Fruit fly (Drosophila melanogaster) whole organism, prepupa: ENCODE measurements around the gene CG2924.

Experiments used
- Blimp-1 ChIP-seq: fragments of 200-800 bp; sonication (Bioruptor generic); optimal IDR thresholded peaks from 3 replicates; lab custom pipeline; 2017; ENCODE audit warnings: missing biosample characterization, missing genetic modification characterization, mild to moderate bottlenecking, moderate library complexity, missing genetic modification reagents
- CG10669 ChIP-seq: fragments of 200-800 bp; sonication (Bioruptor generic); optimal IDR thresholded peaks from 3 replicates; lab custom pipeline; 2018; ENCODE audit warnings: missing biosample characterization, mild to moderate bottlenecking, missing genetic modification characterization, moderate library complexity
- CG11294 ChIP-seq: fragments of 200-800 bp; sonication (Bioruptor generic); IDR thresholded peaks from 2 replicates; pipeline ENCODE4 v1.3.6; 2022; ENCODE audit warnings: missing biosample characterization, missing genetic modification characterization
- CG11762 ChIP-seq: fragments of 200-800 bp; sonication (Bioruptor generic); optimal IDR thresholded peaks from 3 replicates; lab custom pipeline; 2016; ENCODE audit warnings: missing biosample characterization, missing genetic modification characterization; ENCODE audit not compliant: insufficient read depth
- CG11902 ChIP-seq: fragments of 200-800 bp; sonication (Bioruptor generic); optimal IDR thresholded peaks from 3 replicates; lab custom pipeline; 2016; ENCODE audit warnings: missing biosample characterization, missing genetic modification characterization
- CG15336 ChIP-seq: fragments of 200-800 bp; sonication (Bioruptor generic); IDR thresholded peaks from 2 replicates; pipeline ENCODE4 v1.3.6; 2022; ENCODE audit warnings: missing biosample characterization, missing genetic modification characterization
- CG1621 ChIP-seq: fragments of 200-800 bp; sonication (Bioruptor generic); optimal IDR thresholded peaks from 3 replicates; lab custom pipeline; 2018; ENCODE audit warnings: missing biosample characterization, mild to moderate bottlenecking, missing genetic modification characterization
- CG16779 ChIP-seq: fragments of 200-800 bp; sonication (Bioruptor generic); optimal IDR thresholded peaks from 3 replicates; lab custom pipeline; 2017; ENCODE audit warnings: missing biosample characterization, mild to moderate bottlenecking, missing genetic modification characterization
- CG32006 ChIP-seq: fragments of 200-800 bp; sonication (Bioruptor generic); optimal IDR thresholded peaks from 3 replicates; lab custom pipeline; 2017; ENCODE audit warnings: missing biosample characterization, mild to moderate bottlenecking, missing genetic modification characterization
- CG34406 ChIP-seq: fragments of 200-800 bp; sonication (Bioruptor generic); optimal IDR thresholded peaks from 3 replicates; lab custom pipeline; 2016; ENCODE audit warnings: missing biosample characterization, missing genetic modification characterization
- CG4318 ChIP-seq: fragments of 200-800 bp; sonication (Bioruptor generic); optimal IDR thresholded peaks from 3 replicates; lab custom pipeline; 2017; ENCODE audit warnings: missing biosample characterization, mild to moderate bottlenecking, missing genetic modification characterization
- CG6163 ChIP-seq: fragments of 200-800 bp; sonication (Bioruptor generic); IDR thresholded peaks from 3 replicates; pipeline ENCODE4 v1.3.6; 2022; ENCODE audit warnings: missing biosample characterization, missing genetic modification characterization
- CG6276 ChIP-seq: fragments of 200-800 bp; sonication (Bioruptor generic); optimal IDR thresholded peaks from 2 replicates; lab custom pipeline; 2017; ENCODE audit warnings: missing biosample characterization, mild to moderate bottlenecking, missing genetic modification characterization
- CG6808 ChIP-seq: fragments of 200-800 bp; sonication (Bioruptor generic); optimal IDR thresholded peaks from 3 replicates; lab custom pipeline; 2017; ENCODE audit warnings: missing biosample characterization, missing genetic modification characterization, mild to moderate bottlenecking, moderate library complexity, missing genetic modification reagents
- CG6854 ChIP-seq: fragments of 200-800 bp; sonication (Bioruptor generic); optimal IDR thresholded peaks from 2 replicates; lab custom pipeline; 2017; ENCODE audit warnings: missing biosample characterization, mild to moderate bottlenecking, missing genetic modification characterization
- CG7368 ChIP-seq: fragments of 200-800 bp; sonication (Bioruptor generic); optimal IDR thresholded peaks from 3 replicates; lab custom pipeline; 2016; ENCODE audit warnings: missing biosample characterization, missing genetic modification characterization
- CG8119 ChIP-seq: fragments of 200-800 bp; sonication (Bioruptor generic); IDR thresholded peaks from 3 replicates; pipeline ENCODE4 v1.3.6; 2022; ENCODE audit warnings: missing biosample characterization, missing genetic modification characterization
- CG8319 ChIP-seq: fragments of 200-800 bp; sonication (Bioruptor generic); optimal IDR thresholded peaks from 3 replicates; lab custom pipeline; 2016; ENCODE audit warnings: missing biosample characterization, missing genetic modification characterization
- CG8632 ChIP-seq: fragments of 200-800 bp; sonication (Bioruptor generic); optimal IDR thresholded peaks from 3 replicates; lab custom pipeline; 2016; ENCODE audit warnings: missing biosample characterization, missing genetic modification characterization
- CG9139 ChIP-seq: fragments of 200-800 bp; sonication (Bioruptor generic); optimal IDR thresholded peaks from 3 replicates; lab custom pipeline; 2017; ENCODE audit warnings: missing biosample characterization, mild to moderate bottlenecking, missing genetic modification characterization
- Eip75B ChIP-seq: fragments of 200-800 bp; sonication (Bioruptor generic); optimal IDR thresholded peaks from 3 replicates; lab custom pipeline; 2016; ENCODE audit warnings: missing biosample characterization, missing genetic modification characterization
- Eip93F ChIP-seq: fragments of 200-800 bp; sonication (Bioruptor generic); optimal IDR thresholded peaks from 2 replicates; lab custom pipeline; 2016; ENCODE audit warnings: missing biosample characterization, mild to moderate bottlenecking, missing genetic modification characterization
- Ets21C ChIP-seq: fragments of 200-800 bp; sonication (Bioruptor generic); optimal IDR thresholded peaks from 3 replicates; lab custom pipeline; 2016; ENCODE audit warnings: missing biosample characterization, missing genetic modification characterization
- Ets96B ChIP-seq: fragments of 200-800 bp; optimal IDR thresholded peaks from 2 replicates; lab custom pipeline; 2019; ENCODE audit warnings: missing biosample characterization, mild to moderate bottlenecking, missing genetic modification characterization, moderate library complexity
- Gug ChIP-seq: fragments of 200-800 bp; sonication (Bioruptor generic); IDR thresholded peaks from 2 replicates; pipeline ENCODE4 v1.3.6; 2022; ENCODE audit warnings: missing biosample characterization, missing genetic modification characterization
- Hr38 ChIP-seq: sonication (Bioruptor generic); optimal IDR thresholded peaks from 2 replicates; lab custom pipeline; 2016; ENCODE audit warnings: missing biosample characterization, missing genetic modification characterization
- Hr39 ChIP-seq: fragments of 200-800 bp; sonication (Bioruptor generic); optimal IDR thresholded peaks from 2 replicates; lab custom pipeline; 2016; ENCODE audit warnings: missing biosample characterization, missing genetic modification characterization
- Hr4 ChIP-seq: fragments of 200-800 bp; sonication (Bioruptor generic); optimal IDR thresholded peaks from 3 replicates; lab custom pipeline; 2016; ENCODE audit warnings: missing biosample characterization, missing genetic modification characterization
- Lpt ChIP-seq: fragments of 200-800 bp; sonication (Bioruptor generic); optimal IDR thresholded peaks from 3 replicates; lab custom pipeline; 2016; ENCODE audit warnings: missing biosample characterization, missing genetic modification characterization
- Met ChIP-seq: fragments of 200-800 bp; sonication (Bioruptor generic); optimal IDR thresholded peaks from 3 replicates; lab custom pipeline; 2016; ENCODE audit warnings: missing biosample characterization, missing genetic modification characterization
- OdsH ChIP-seq: fragments of 200-800 bp; sonication (Bioruptor generic); optimal IDR thresholded peaks from 3 replicates; lab custom pipeline; 2016; ENCODE audit warnings: missing biosample characterization, missing genetic modification characterization
- Smox ChIP-seq: fragments of 200-800 bp; sonication (Bioruptor generic); optimal IDR thresholded peaks from 3 replicates; lab custom pipeline; 2016; ENCODE audit warnings: missing biosample characterization, missing genetic modification characterization
- Sox102F ChIP-seq: fragments of 200-800 bp; sonication (Bioruptor generic); optimal IDR thresholded peaks from 2 replicates; lab custom pipeline; 2016; ENCODE audit warnings: missing biosample characterization, mild to moderate bottlenecking, missing genetic modification characterization
- Sox14 ChIP-seq: fragments of 200-800 bp; sonication (Bioruptor generic); optimal IDR thresholded peaks from 3 replicates; lab custom pipeline; 2016; ENCODE audit warnings: missing biosample characterization, missing genetic modification characterization
- Sox15 ChIP-seq: fragments of 200-800 bp; sonication (Bioruptor generic); optimal IDR thresholded peaks from 3 replicates; lab custom pipeline; 2016; ENCODE audit warnings: missing biosample characterization, missing genetic modification characterization
- acj6 ChIP-seq: fragments of 200-800 bp; sonication (Bioruptor generic); optimal IDR thresholded peaks from 3 replicates; lab custom pipeline; 2016; ENCODE audit warnings: missing biosample characterization, missing genetic modification characterization
- cyc ChIP-seq: fragments of 200-800 bp; sonication (Bioruptor generic); optimal IDR thresholded peaks from 3 replicates; lab custom pipeline; 2016; ENCODE audit warnings: missing biosample characterization, missing genetic modification characterization
- eg ChIP-seq: fragments of 200-800 bp; sonication (Bioruptor generic); IDR thresholded peaks from 3 replicates; pipeline ENCODE4 v1.3.6; 2022; ENCODE audit warnings: missing biosample characterization, missing genetic modification characterization
- esn ChIP-seq: fragments of 200-800 bp; sonication (Bioruptor generic); optimal IDR thresholded peaks from 2 replicates; lab custom pipeline; 2016; ENCODE audit warnings: missing biosample characterization, mild to moderate bottlenecking, missing genetic modification characterization, moderate library complexity
- fd59A ChIP-seq: fragments of 200-800 bp; sonication (Bioruptor generic); optimal IDR thresholded peaks from 2 replicates; lab custom pipeline; 2017; ENCODE audit warnings: missing biosample characterization, mild to moderate bottlenecking, missing genetic modification characterization, missing genetic modification reagents
- fd85E ChIP-seq: fragments of 200-800 bp; sonication (Bioruptor generic); optimal IDR thresholded peaks from 3 replicates; lab custom pipeline; 2016; ENCODE audit warnings: missing biosample characterization, missing genetic modification characterization
- fkh ChIP-seq: fragments of 200-800 bp; sonication (Bioruptor generic); optimal IDR thresholded peaks from 3 replicates; lab custom pipeline; 2017; ENCODE audit warnings: missing biosample characterization, mild to moderate bottlenecking, missing genetic modification characterization, moderate library complexity
- lz ChIP-seq: fragments of 200-800 bp; sonication (Bioruptor generic); optimal IDR thresholded peaks from 3 replicates; lab custom pipeline; 2016; ENCODE audit warnings: missing biosample characterization, missing genetic modification characterization
- net ChIP-seq: fragments of 200-800 bp; sonication (Bioruptor generic); optimal IDR thresholded peaks from 3 replicates; lab custom pipeline; 2016; ENCODE audit warnings: missing biosample characterization, missing genetic modification characterization
- salr ChIP-seq, 2 experiments: fragments of 200-800 bp; sonication (Bioruptor generic); optimal IDR thresholded peaks; 3 replicates each; lab custom pipeline; 2016 to 2018; ENCODE audit warnings: missing biosample characterization in 2 of 2, missing genetic modification characterization in 2 of 2, mild to moderate bottlenecking in 1 of 2
- ss ChIP-seq, 2 experiments: fragments of 200-800 bp; sonication (Bioruptor generic); optimal IDR thresholded peaks; 2 replicates in 1 of 2; 3 replicates in 1 of 2; lab custom pipeline; 2017 to 2018; ENCODE audit warnings: mild to moderate bottlenecking in 2 of 2, missing biosample characterization in 2 of 2, missing genetic modification characterization in 2 of 2, moderate library complexity in 1 of 2
- svp ChIP-seq: fragments of 200-800 bp; sonication (Bioruptor generic); peaks from one replicate; lab custom pipeline; 2016; ENCODE audit warnings: missing biosample characterization, missing genetic modification characterization
- topi ChIP-seq: fragments of 200-800 bp; sonication (Bioruptor generic); optimal IDR thresholded peaks from 3 replicates; lab custom pipeline; 2016; ENCODE audit warnings: missing biosample characterization, missing genetic modification characterization

Gene CG2924

DNA sequence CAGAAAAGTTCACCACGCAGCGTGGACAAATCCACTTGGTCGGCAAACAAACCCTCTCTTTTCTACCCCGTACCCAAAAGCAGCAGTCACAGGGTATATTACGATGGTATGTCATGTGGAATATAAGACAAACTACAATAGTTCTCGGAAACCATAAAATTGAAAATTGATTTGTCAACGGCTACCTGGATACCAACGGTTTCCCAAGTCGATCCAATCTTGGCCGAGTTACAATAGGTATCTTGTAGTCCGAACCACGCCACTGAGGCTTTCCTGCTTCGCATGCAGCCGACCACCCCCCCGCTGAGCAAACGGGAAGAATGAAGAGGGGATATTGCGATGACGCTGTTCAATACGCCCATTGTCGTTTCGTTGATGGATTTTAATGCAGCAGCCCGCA lies 47.8 kb upstream of the CG2924 start (continued):
- TF ChIP-seq Sox102F (GFP tag; lab: Kevin White, UChicago) (peak; percentile 69), Smox (peak; percentile 67), CG7368 (peak; percentile 74), Hr38 (GFP tag; lab: Kevin White, UChicago) (no peak), CG8319 (peak; percentile 41), CG11294 (GFP tag; lab: Robert Waterston, UW) (no peak), Ets21C (peak; percentile 58), Ets96B (tag; lab: Kevin White, UChicago) (peak; percentile 54), topi (GFP tag; lab: Kevin White, UChicago) (peak; percentile 76), Lpt (GFP tag; lab: Kevin White, UChicago) (peak; percentile 26), CG6808 (peak; percentile 5), Hr39 (GFP tag; lab: Kevin White, UChicago) (peak; percentile 80), fd59A (GFP tag; lab: Kevin White, UChicago) (peak; percentile 3), eg (GFP tag; lab: Robert Waterston, UW) (peak; percentile 61), CG8632 (peak; percentile 61), salr (GFP tag; optimal IDR thresholded peaks at IDR 0.05; lab: Kevin White, UChicago) (peak in 1 of 2 experiments; percentile 31), Met (GFP tag; lab: Kevin White, UChicago) (peak; percentile 74), CG32006 (peak; percentile 56), CG34406 (GFP tag; lab: Kevin White, UChicago) (peak; percentile 48), svp (GFP tag; lab: Kevin White, UChicago) (peak; percentile 76), CG8119 (GFP tag; lab: Robert Waterston, UW) (peak; percentile 62; the same call in 1 of the 3 replicates)

DNA sequence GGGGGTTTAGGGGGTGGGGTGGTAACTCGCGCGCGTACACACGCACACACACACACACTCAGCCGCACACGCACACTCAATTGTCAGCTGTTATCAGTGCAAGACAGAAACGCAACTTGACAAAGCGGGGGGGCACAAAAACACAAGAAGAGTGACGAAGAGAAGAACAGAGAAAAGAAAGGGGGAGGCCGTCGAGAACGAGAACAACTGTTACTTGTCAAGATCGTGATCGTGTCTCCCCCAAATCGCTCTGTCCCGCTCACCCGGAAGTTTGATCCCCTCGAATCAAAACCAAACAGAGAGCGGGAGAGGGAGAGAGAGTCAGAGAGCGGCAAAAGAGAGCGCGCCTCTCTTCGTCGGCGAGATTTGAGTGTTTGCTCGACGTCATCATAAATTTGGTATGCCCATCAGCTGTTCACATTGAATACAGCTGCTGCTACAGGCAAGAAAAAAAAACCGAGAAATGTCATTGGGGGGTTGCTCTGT lies 46.8 kb upstream of the CG2924 start:
- TF ChIP-seq CG6276 (GFP tag; lab: Kevin White, UChicago), result peak; percentile 27
- no peak for TF ChIP-seq CG7368
- TF ChIP-seq Eip75B (GFP tag; lab: Kevin White, UChicago), result no peak
- TF ChIP-seq fkh (GFP tag; lab: Kevin White, UChicago), result peak; percentile 71
- TF ChIP-seq Gug (GFP tag; lab: Robert Waterston, UW), result no peak
- TF ChIP-seq OdsH, result no peak
- 0 out of 3 replicates have a peak, but pooled peaks have one; percentile 19 for TF ChIP-seq CG8119 (GFP tag; lab: Robert Waterston, UW)
- peak; percentile 33 for TF ChIP-seq CG9139 (GFP tag; lab: Kevin White, UChicago)
- no peak for TF ChIP-seq Hr4 (GFP tag; lab: Kevin White, UChicago)
- TF ChIP-seq CG4318 (GFP tag; lab: Kevin White, UChicago), result no peak
- no peak for TF ChIP-seq net (GFP tag; lab: Kevin White, UChicago)
- no peak for TF ChIP-seq acj6
- no peak for TF ChIP-seq CG10669 (GFP tag; lab: Kevin White, UChicago)
- TF ChIP-seq Sox102F (GFP tag; lab: Kevin White, UChicago), result peak; percentile 34
- TF ChIP-seq CG11762 (GFP tag; lab: Kevin White, UChicago), result no peak
- TF ChIP-seq Sox14 (GFP tag; lab: Kevin White, UChicago), result peak; percentile 70
- no peak for TF ChIP-seq CG11902
- TF ChIP-seq ss (GFP tag; optimal IDR thresholded peaks at IDR 0.05; lab: Kevin White, UChicago), result peak; percentile 47 to 52
- no peak for TF ChIP-seq Blimp-1 (GFP tag; lab: Kevin White, UChicago)
- TF ChIP-seq esn, result peak; percentile 44
- TF ChIP-seq Sox15 (GFP tag; lab: Kevin White, UChicago), result no peak
- TF ChIP-seq topi (GFP tag; lab: Kevin White, UChicago), result peak; percentile 47
- TF ChIP-seq Ets21C, result no peak
- no peak for TF ChIP-seq Smox
- no peak for TF ChIP-seq fd85E (GFP tag; lab: Kevin White, UChicago)
- TF ChIP-seq CG6854 (GFP tag; lab: Kevin White, UChicago), result peak; percentile 91
- TF ChIP-seq CG15336 (GFP tag; lab: Robert Waterston, UW), result peak; percentile 38; the same call in 1 of the 2 replicates
- TF ChIP-seq CG6163, result peak; percentile 73; the same call in 2 of the 3 replicates
- TF ChIP-seq CG8632, result no peak
- TF ChIP-seq cyc (GFP tag; lab: Kevin White, UChicago), result no peak
- TF ChIP-seq Ets96B (tag; lab: Kevin White, UChicago), result no peak
- TF ChIP-seq fd59A (GFP tag; lab: Kevin White, UChicago), result no peak
- no peak for TF ChIP-seq Eip93F (GFP tag; lab: Kevin White, UChicago)
- no peak for TF ChIP-seq lz
- TF ChIP-seq Hr39 (GFP tag; lab: Kevin White, UChicago), result no peak
- TF ChIP-seq svp (GFP tag; lab: Kevin White, UChicago), result peak; percentile 89
- TF ChIP-seq Hr38 (GFP tag; lab: Kevin White, UChicago), result no peak
- TF ChIP-seq CG6808, result no peak
- TF ChIP-seq CG1621 (tag; lab: Kevin White, UChicago), result no peak
- TF ChIP-seq CG16779 (tag; lab: Kevin White, UChicago), result peak; percentile 16
